Fruit fly (Drosophila melanogaster): ENCODE data around the gene tx.

Gene tx

DNA sequence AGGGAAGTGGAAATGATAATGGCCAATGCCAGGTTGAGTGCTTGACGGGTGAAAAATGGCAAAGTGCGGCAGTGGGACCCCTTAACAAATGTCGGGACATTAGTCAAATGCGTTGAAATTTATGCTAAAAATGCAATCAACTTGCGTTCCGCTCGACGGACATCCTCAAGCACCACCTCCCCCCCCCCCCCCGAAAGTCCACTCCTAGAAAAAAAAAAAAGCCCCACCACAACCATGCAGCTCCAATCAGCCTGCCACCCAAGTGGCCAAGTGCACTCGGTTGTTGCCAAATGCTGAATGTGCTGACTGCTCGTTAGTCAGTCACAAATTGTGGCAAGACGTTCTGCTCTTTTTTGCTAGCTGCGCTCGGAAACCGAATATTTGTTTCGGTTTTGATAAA, 38.1 kb downstream of the tx start:
- peak; percentile 70 for TF ChIP-seq Dfd (GFP tag; optimal IDR thresholded peaks at IDR 0.05)
- TF ChIP-seq Myc (optimal IDR thresholded peaks at IDR 0.05) = no peak

DNA sequence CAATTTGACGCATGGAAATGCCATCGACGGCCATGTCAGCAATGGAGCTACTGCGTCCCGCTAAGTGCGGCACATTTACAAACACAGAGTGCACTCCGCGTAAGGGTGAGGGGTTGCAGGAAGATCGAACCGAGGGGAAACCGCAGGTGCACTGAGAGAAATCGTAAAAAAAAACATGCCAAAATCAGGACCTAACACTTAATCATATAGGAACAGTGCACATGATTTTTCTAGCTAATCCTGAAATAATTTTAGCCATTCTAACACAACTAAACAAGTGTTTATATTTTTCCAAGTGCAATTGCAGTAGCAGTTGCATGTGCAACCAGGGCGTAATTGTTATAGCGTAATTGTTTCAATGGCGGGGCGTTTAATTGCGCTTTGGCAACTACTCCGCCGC, 38.6 kb downstream of the tx start:
- TF ChIP-seq Hr83 (GFP tag; optimal IDR thresholded peaks at IDR 0.05; ENCODE audit: poor library complexity, severe bottlenecking) (no peak), ey (GFP tag; optimal IDR thresholded peaks at IDR 0.05) (no peak), br (GFP tag; optimal IDR thresholded peaks at IDR 0.05) (no peak), Hnf4 (GFP tag; optimal IDR thresholded peaks at IDR 0.05) (no peak), fru (GFP tag; optimal IDR thresholded peaks at IDR 0.05) (no peak)

DNA sequence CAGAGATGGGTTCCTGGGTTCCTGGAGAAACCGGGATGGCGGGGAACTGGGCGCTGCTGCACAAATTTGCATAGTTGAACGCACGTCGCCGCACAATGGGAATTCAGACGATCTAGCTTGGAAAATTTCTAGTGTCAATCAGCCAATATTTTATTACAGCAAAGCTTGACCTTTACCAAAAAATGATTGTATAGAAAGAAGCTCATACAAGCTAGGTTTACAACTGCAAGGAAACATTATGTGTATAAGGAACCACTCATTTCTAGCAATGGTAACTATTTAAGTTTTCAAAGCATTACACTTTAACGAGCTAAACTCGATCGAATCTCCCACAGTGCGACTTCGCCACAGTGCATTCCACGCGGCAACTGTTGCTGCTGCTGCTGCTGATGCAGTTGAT, 39.8 kb downstream of the tx start:
- TF ChIP-seq Vsx2 (GFP tag; optimal IDR thresholded peaks at IDR 0.05; ENCODE audit: partially characterized antibody) (no peak), Dfd (GFP tag; optimal IDR thresholded peaks at IDR 0.05) (peak; percentile 14)

DNA sequence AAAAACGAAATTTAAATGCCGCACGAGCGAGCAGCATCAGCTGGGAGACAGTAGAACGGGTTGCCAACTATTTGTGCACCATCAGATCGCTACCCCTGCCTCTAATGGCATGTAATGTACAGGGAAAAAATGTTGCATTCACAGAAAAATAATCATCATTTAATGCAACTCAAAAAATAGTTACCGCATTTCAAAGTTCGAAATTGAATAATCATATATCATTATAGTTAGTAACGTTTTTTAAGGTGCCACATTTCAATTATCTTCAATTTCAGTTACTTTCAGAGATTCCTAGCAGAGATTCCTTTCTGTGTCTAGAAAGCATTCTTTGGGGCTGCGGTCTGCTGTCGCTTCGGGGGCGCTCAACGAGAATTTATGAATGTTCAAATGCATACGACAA, 40.7 kb downstream of the tx start:
- TF ChIP-seq fru (GFP tag; optimal IDR thresholded peaks at IDR 0.05) (no peak), usp (GFP tag; optimal IDR thresholded peaks at IDR 0.05) (no peak)

DNA sequence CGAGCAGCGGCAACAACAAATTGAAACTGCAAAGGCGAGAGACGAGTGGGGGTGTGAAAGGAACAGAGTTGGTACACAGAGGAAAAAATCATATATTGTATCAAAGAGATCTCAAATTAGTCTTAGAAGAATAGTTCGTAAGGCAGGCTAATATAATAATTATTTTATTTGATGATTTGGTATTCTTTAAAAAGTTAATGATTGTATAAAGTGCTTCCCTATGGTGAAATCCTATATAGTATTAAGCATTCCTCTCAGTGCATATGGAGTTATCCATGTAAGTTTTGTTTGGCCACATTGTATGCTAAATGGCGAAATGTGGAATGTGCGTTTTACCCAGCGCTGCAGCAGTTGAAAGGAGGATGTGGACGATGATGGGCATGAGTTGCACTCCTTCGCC, 43.1 kb downstream of the tx start:
- peak in 1 of 2 experiments; percentile 40 for TF ChIP-seq foxo (GFP tag; optimal IDR thresholded peaks at IDR 0.05)
- TF ChIP-seq ey (GFP tag; optimal IDR thresholded peaks at IDR 0.05) = no peak
- TF ChIP-seq rgr (GFP tag; optimal IDR thresholded peaks at IDR 0.05) = peak; percentile 13
- no peak for TF ChIP-seq Myc (optimal IDR thresholded peaks at IDR 0.05)
- peak; percentile 24 for TF ChIP-seq h (GFP tag; optimal IDR thresholded peaks at IDR 0.05)
- no peak for TF ChIP-seq CrebA (GFP tag; optimal IDR thresholded peaks at IDR 0.05; ENCODE audit: borderline replicate concordance)
- no peak for TF ChIP-seq brk (GFP tag; optimal IDR thresholded peaks at IDR 0.05)
- peak; percentile 1 for TF ChIP-seq psq (GFP tag; optimal IDR thresholded peaks at IDR 0.05)
- peak; percentile 9 for TF ChIP-seq HLH106 (tag; optimal IDR thresholded peaks at IDR 0.05)
- peak; percentile 31 for TF ChIP-seq fru (GFP tag; optimal IDR thresholded peaks at IDR 0.05)

DNA sequence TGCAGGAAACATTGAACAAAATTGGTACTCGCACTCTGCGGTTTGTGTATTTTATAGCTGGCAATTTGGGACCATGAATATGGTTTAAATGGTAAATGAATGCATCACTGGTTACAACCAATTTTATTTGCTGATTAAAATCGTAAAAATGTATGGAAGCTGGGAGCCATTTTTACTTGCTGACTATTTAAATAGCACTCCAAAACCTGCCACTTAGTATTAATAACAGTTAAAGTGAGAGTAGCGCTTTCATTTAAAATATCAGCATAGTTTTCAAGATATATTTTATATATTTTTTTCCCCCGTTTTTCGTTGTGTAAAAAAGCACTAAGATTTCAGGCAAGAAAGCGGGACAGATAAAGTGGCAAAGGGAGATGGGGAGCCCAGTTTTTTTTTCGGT, 43.9 kb downstream of the tx start:
- TF ChIP-seq Rel (GFP tag; optimal IDR thresholded peaks at IDR 0.05) = no peak
- TF ChIP-seq Rel (tag; optimal IDR thresholded peaks at IDR 0.05) = no peak
- TF ChIP-seq h (GFP tag; optimal IDR thresholded peaks at IDR 0.05) = peak; percentile 41
- TF ChIP-seq Abd-B (GFP tag; optimal IDR thresholded peaks at IDR 0.05) = no peak
- no peak for TF ChIP-seq N (GFP tag; optimal IDR thresholded peaks at IDR 0.05)
- TF ChIP-seq rgr (GFP tag; optimal IDR thresholded peaks at IDR 0.05) = no peak
- TF ChIP-seq jim (GFP tag; optimal IDR thresholded peaks at IDR 0.05) = no peak
- no peak for TF ChIP-seq woc (GFP tag; optimal IDR thresholded peaks at IDR 0.05)
- TF ChIP-seq Hr83 (GFP tag; optimal IDR thresholded peaks at IDR 0.05; ENCODE audit: poor library complexity, severe bottlenecking) = no peak
- TF ChIP-seq Vsx2 (GFP tag; optimal IDR thresholded peaks at IDR 0.05; ENCODE audit: partially characterized antibody) = no peak
- TF ChIP-seq Dif (GFP tag; optimal IDR thresholded peaks at IDR 0.05; ENCODE audit: partially characterized antibody) = no peak
- TF ChIP-seq psq (GFP tag; optimal IDR thresholded peaks at IDR 0.05) = peak; percentile 13
- TF ChIP-seq tai (GFP tag; optimal IDR thresholded peaks at IDR 0.05) = no peak
- TF ChIP-seq OdsH (GFP tag; optimal IDR thresholded peaks at IDR 0.05) = no peak
- TF ChIP-seq Sp1 (GFP tag; optimal IDR thresholded peaks at IDR 0.05) = no peak
- no peak for TF ChIP-seq Jra (GFP tag; optimal IDR thresholded peaks at IDR 0.05)
- no peak for TF ChIP-seq Hnf4 (GFP tag; optimal IDR thresholded peaks at IDR 0.05)
- TF ChIP-seq dmrt93B (GFP tag; optimal IDR thresholded peaks at IDR 0.05) = no peak
- TF ChIP-seq dl (GFP tag; optimal IDR thresholded peaks at IDR 0.05; ENCODE audit: insufficient read depth in 1 of 2, partially characterized antibody in 2 of 2) = no peak
- TF ChIP-seq pan (optimal IDR thresholded peaks at IDR 0.05) = no peak
- peak; percentile 5 for TF ChIP-seq br (GFP tag; optimal IDR thresholded peaks at IDR 0.05)
- TF ChIP-seq fru (GFP tag; optimal IDR thresholded peaks at IDR 0.05) = peak; percentile 46
- no peak for TF ChIP-seq Hr78 (GFP tag; optimal IDR thresholded peaks at IDR 0.05)
- TF ChIP-seq sv (GFP tag; optimal IDR thresholded peaks at IDR 0.05) = no peak
- no peak for TF ChIP-seq dsf (GFP tag; optimal IDR thresholded peaks at IDR 0.05; ENCODE audit: borderline replicate concordance)
- peak; percentile 19 for TF ChIP-seq HLH106 (tag; optimal IDR thresholded peaks at IDR 0.05)
- no peak for TF ChIP-seq brk (GFP tag; optimal IDR thresholded peaks at IDR 0.05)
- no peak for TF ChIP-seq GATAd (GFP tag; optimal IDR thresholded peaks at IDR 0.05)
- no peak for TF ChIP-seq CrebA (GFP tag; optimal IDR thresholded peaks at IDR 0.05; ENCODE audit: borderline replicate concordance)
- no peak for TF ChIP-seq sage (GFP tag; optimal IDR thresholded peaks at IDR 0.05)
- no peak for TF ChIP-seq CG32264 (GFP tag; optimal IDR thresholded peaks at IDR 0.05)
- TF ChIP-seq CG9705 (GFP tag; optimal IDR thresholded peaks at IDR 0.05) = no peak
- no peak for TF ChIP-seq ey (GFP tag; optimal IDR thresholded peaks at IDR 0.05)
- TF ChIP-seq lola (GFP tag; optimal IDR thresholded peaks at IDR 0.05) = no peak
- TF ChIP-seq Dfd (GFP tag; optimal IDR thresholded peaks at IDR 0.05) = no peak
- no peak for TF ChIP-seq Myc (optimal IDR thresholded peaks at IDR 0.05)
- TF ChIP-seq usp (GFP tag; optimal IDR thresholded peaks at IDR 0.05) = no peak
- peak in 1 of 2 experiments; percentile 24 for TF ChIP-seq foxo (GFP tag; optimal IDR thresholded peaks at IDR 0.05)
- TF ChIP-seq Mio (GFP tag; optimal IDR thresholded peaks at IDR 0.05) = no peak

Measured in whole organism, wandering third instar larva.